Fruit fly (Drosophila melanogaster): Measurements from ENCODE around the gene CG31715.
A peak's percentile ranks its signal among the peaks of the same experiment; 100 is the strongest.

Gene CG31715

dm6 chr2L:10298306-10298705, 43.1 kb upstream of the CG31715 start (continued):
- TF ChIP-seq bab2 (GFP tag; optimal IDR thresholded peaks at IDR 0.05) (no peak), Taf1 (GFP tag; IDR thresholded peaks at IDR 0.05) (no peak), CHES-1-like (GFP tag; optimal IDR thresholded peaks at IDR 0.05) (no peak), tup (GFP tag; optimal IDR thresholded peaks at IDR 0.05) (no peak), CG11723 (GFP tag; optimal IDR thresholded peaks at IDR 0.05) (no peak), B-H2 (GFP tag; optimal IDR thresholded peaks at IDR 0.05) (peak; percentile 30), CG18262 (tag; optimal IDR thresholded peaks at IDR 0.05) (no peak), esg (GFP tag; conservative IDR thresholded peaks at IDR 0.05) (no peak), ken (GFP tag; IDR thresholded peaks at IDR 0.05) (no peak), Mes4 (GFP tag; optimal IDR thresholded peaks at IDR 0.05) (no peak), CG31365 (tag; optimal IDR thresholded peaks at IDR 0.05) (peak; percentile 98), chn (GFP tag; optimal IDR thresholded peaks at IDR 0.05) (no peak), Med (GFP tag) (peak; percentile 81), CG12236 (GFP tag; optimal IDR thresholded peaks at IDR 0.05) (no peak), Elba2 (GFP tag; optimal IDR thresholded peaks at IDR 0.05) (no peak), CG4404 (GFP tag; IDR thresholded peaks at IDR 0.05) (no peak), so (GFP tag; IDR thresholded peaks at IDR 0.05) (no peak), crc (GFP tag; optimal IDR thresholded peaks at IDR 0.05) (no peak), salm (tag; optimal IDR thresholded peaks at IDR 0.05) (no peak), NC2α (GFP tag; optimal IDR thresholded peaks at IDR 0.05) (no peak), zen (tag; optimal IDR thresholded peaks at IDR 0.05) (peak; percentile 38), her (GFP tag; optimal IDR thresholded peaks at IDR 0.05) (peak; percentile 16), TFAM (GFP tag; optimal IDR thresholded peaks at IDR 0.05) (no peak), MESR4 (GFP tag; optimal IDR thresholded peaks at IDR 0.05) (peak; percentile 25), CG6765 (GFP tag; optimal IDR thresholded peaks at IDR 0.05) (no peak), CG1233 (GFP tag; optimal IDR thresholded peaks at IDR 0.05) (no peak), HmgZ (tag; optimal IDR thresholded peaks at IDR 0.05) (peak; percentile 67), Dll (GFP tag; IDR thresholded peaks at IDR 0.05; ENCODE audit: partially characterized antibody) (no peak), gce (GFP tag; IDR thresholded peaks at IDR 0.05) (no peak), ara (GFP tag; IDR thresholded peaks at IDR 0.05) (no peak), caup (GFP tag; optimal IDR thresholded peaks at IDR 0.05; ENCODE audit: severe bottlenecking) (peak; percentile 10), CG11093 (GFP tag; IDR thresholded peaks at IDR 0.05) (no peak), HLHmδ (GFP tag; optimal IDR thresholded peaks at IDR 0.05) (no peak), schlank (tag; optimal IDR thresholded peaks at IDR 0.05) (no peak), NK7.1 (GFP tag; optimal IDR thresholded peaks at IDR 0.05) (no peak), Scr (GFP tag; IDR thresholded peaks at IDR 0.05; ENCODE audit: partially characterized antibody) (peak; percentile 44; the same call in 1 of the 2 replicates), ttk (GFP tag; IDR thresholded peaks at IDR 0.05) (no peak), CG11247 (GFP tag; IDR thresholded peaks at IDR 0.05) (no peak), ab (GFP tag; optimal IDR thresholded peaks at IDR 0.05) (no peak), gcm2 (GFP tag; optimal IDR thresholded peaks at IDR 0.05) (no peak), CG13287 (GFP tag; IDR thresholded peaks at IDR 0.05; ENCODE audit: partially characterized antibody) (peak; percentile 64), stwl (tag; optimal IDR thresholded peaks at IDR 0.05) (peak; percentile 92), hb (GFP tag; IDR thresholded peaks at IDR 0.05; ENCODE audit: partially characterized antibody) (peak; percentile 88; the same call in 2 of the 3 replicates), tin (GFP tag; optimal IDR thresholded peaks at IDR 0.05) (no peak), pb (GFP tag; optimal IDR thresholded peaks at IDR 0.05) (no peak), CG5180 (GFP tag; optimal IDR thresholded peaks at IDR 0.05) (no peak), CG31441 (GFP tag; IDR thresholded peaks at IDR 0.05) (no peak), HLH4C (GFP tag; IDR thresholded peaks at IDR 0.05; ENCODE audit: partially characterized antibody) (peak; percentile 79), Atf-2 (GFP tag; optimal IDR thresholded peaks at IDR 0.05) (no peak), E2f2 (GFP tag; IDR thresholded peaks at IDR 0.05) (0 out of 2 replicates have a peak, but pooled peaks have one; percentile 45), Lhr (GFP tag; optimal IDR thresholded peaks at IDR 0.05) (peak; percentile 58), fd102C (GFP tag; optimal IDR thresholded peaks at IDR 0.05) (no peak)
